Worm (Caenorhabditis elegans): Measurements from ENCODE around the gene clec-126.

Gene clec-126

DNA sequence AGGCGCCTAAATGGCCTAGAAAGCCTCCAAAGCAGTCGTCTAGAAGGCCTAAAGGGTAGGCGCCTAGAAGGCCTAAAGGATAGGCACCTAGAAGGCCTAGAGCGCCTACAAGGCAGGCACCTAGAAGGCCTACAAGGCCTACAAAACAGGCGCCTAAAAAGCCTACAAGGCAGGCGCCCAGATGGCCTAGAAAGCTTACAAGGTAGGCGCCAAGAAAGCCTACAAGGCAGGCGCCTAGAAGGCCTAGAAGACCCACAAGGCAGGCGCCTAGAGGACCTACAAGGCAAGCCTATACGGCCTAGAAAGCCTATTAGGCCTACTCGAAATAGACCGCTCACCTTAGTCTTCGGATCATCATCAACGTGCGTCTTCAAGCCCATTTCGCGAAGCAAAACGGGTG is 17.3 kb upstream of the clec-126 start:
- TF ChIP-seq gei-8 (GFP tag; optimal IDR thresholded peaks at IDR 0.05) = no peak
- peak; percentile 15; the same call in 1 of the 2 replicates for TF ChIP-seq pha-4 (GFP tag; IDR thresholded peaks at IDR 0.05)
- TF ChIP-seq pha-4 (tag; optimal IDR thresholded peaks at IDR 0.05) = no peak
- TF ChIP-seq unc-62 (GFP tag; optimal IDR thresholded peaks at IDR 0.05 in 1 of 2) = peak in 1 of 2 experiments; percentile 67
- TF ChIP-seq unc-62 (tag; optimal IDR thresholded peaks at IDR 0.05) = no peak
- TF ChIP-seq egl-43 (GFP tag; IDR thresholded peaks at IDR 0.05) = peak; percentile 61; the same call in 1 of the 2 replicates
- no peak for TF ChIP-seq nhr-77 (tag; optimal IDR thresholded peaks at IDR 0.05)
- 0 out of 2 replicates have a peak, but pooled peaks have one; percentile 43 for TF ChIP-seq Y105C5A.15 (GFP tag; IDR thresholded peaks at IDR 0.05)
- TF ChIP-seq zip-11 (GFP tag; IDR thresholded peaks at IDR 0.05) = no peak
- TF ChIP-seq aha-1 (tag) = peak; percentile 94

DNA sequence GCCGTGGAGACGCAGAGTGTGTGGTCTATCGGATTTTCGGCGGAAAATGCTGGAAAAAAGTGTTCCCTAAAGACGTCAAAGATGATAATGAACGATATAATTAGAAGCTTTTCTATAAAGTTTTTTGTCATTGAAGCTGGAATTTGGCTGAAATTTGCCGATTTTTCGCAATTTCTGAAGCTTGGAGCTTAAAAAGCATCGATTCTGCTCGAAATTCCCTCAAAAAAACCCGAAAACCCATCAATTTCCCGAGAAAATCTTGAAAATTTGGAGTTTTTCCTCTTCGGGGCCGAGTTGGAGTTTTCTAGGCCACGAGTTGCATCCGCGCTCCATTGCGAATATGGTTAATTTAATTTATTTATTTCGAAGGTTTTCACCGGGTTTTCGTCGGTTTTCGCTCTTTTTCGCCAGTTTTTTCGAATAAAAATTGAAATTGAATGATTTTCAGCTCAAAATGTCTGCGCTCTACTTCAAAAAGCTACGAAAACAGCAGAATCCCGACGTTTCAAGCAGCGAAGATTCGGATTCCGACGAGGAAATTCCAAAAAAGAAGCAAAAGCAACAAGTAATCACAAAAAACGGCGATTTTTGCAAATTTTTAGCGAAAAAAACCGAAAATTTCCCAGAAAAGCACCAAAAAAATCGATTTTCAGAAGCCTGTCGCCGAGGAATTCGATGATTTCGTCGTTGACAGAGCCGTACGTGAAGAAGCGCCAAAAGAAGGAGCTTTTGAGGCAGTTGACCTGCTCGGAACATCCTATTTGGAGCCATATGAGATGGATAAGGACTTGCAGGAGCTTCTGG is 16.6 kb upstream of the clec-126 start, which contains the start of the genes col-71 and Y49F6B.2:
Gene col-71 (minus strand): TSS at position 51 of the 804 bp plus-strand sequence.
Gene Y49F6B.2 (plus strand): TSS at position 449 of the 804 bp plus-strand sequence.
- peak; percentile 15 for TF ChIP-seq hlh-11 (tag; optimal IDR thresholded peaks at IDR 0.05)
- TF ChIP-seq nhr-28 (tag; optimal IDR thresholded peaks at IDR 0.05) = peak; percentile 19
- TF ChIP-seq Y48G9A.11 (GFP tag; IDR thresholded peaks at IDR 0.05) = peak; percentile 85
- TF ChIP-seq nhr-237 (tag; optimal IDR thresholded peaks at IDR 0.05) = no peak
- TF ChIP-seq pha-4 (GFP tag; IDR thresholded peaks at IDR 0.05) = 0 out of 2 replicates have a peak, but pooled peaks have one; percentile 18
- no peak for TF ChIP-seq pha-4 (tag; optimal IDR thresholded peaks at IDR 0.05)
- peak; percentile 65 for TF ChIP-seq mep-1 (tag; optimal IDR thresholded peaks at IDR 0.05)
- peak; percentile 48; the same call in 1 of the 2 replicates for TF ChIP-seq ceh-44 (GFP tag; IDR thresholded peaks at IDR 0.05)
- peak; percentile 66 for TF ChIP-seq dve-1 (tag; optimal IDR thresholded peaks at IDR 0.05; ENCODE audit: insufficient read depth)
- TF ChIP-seq lin-13 (GFP tag; optimal IDR thresholded peaks at IDR 0.05) = peak; percentile 70
- TF ChIP-seq hmg-1.1 (GFP tag; IDR thresholded peaks at IDR 0.05) = 0 out of 2 replicates have a peak, but pooled peaks have one; percentile 36
- TF ChIP-seq fkh-10 (GFP tag; optimal IDR thresholded peaks at IDR 0.05) = peak; percentile 66
- TF ChIP-seq daf-16 (GFP tag; optimal IDR thresholded peaks at IDR 0.05) = no peak
- peak; percentile 12 for TF ChIP-seq daf-16 (tag; optimal IDR thresholded peaks at IDR 0.05)
- peak in 1 of 2 experiments; percentile 86 for TF ChIP-seq hif-1 (tag; optimal IDR thresholded peaks at IDR 0.05)
- TF ChIP-seq F37D6.2 (tag; optimal IDR thresholded peaks at IDR 0.05) = peak; percentile 65
- TF ChIP-seq ceh-28 (tag; optimal IDR thresholded peaks at IDR 0.05) = no peak
- TF ChIP-seq nhr-48 (tag; optimal IDR thresholded peaks at IDR 0.05) = no peak
- peak; percentile 70 for TF ChIP-seq dpl-1 (GFP tag; optimal IDR thresholded peaks at IDR 0.05)
- peak; percentile 78 for TF ChIP-seq rbr-2 (tag; optimal IDR thresholded peaks at IDR 0.05)
- TF ChIP-seq hlh-30 (tag; optimal IDR thresholded peaks at IDR 0.05; ENCODE audit: insufficient read depth) = peak; percentile 22
- TF ChIP-seq arid-1 (GFP tag; conservative IDR thresholded peaks at IDR 0.05) = 0 out of 2 replicates have a peak, but pooled peaks have one; percentile 7
- no peak for TF ChIP-seq tag-97 (GFP tag; IDR thresholded peaks at IDR 0.05)
- peak; percentile 95 for TF ChIP-seq ces-1 (GFP tag; optimal IDR thresholded peaks at IDR 0.05)
- peak; percentile 64; the same call in 1 of the 2 replicates for TF ChIP-seq dmd-9 (GFP tag; IDR thresholded peaks at IDR 0.05)
- TF ChIP-seq ZK337.2 (GFP tag; IDR thresholded peaks at IDR 0.05) = peak; percentile 72
- peak in 1 of 2 experiments; percentile 97 for TF ChIP-seq unc-62 (GFP tag; optimal IDR thresholded peaks at IDR 0.05 in 1 of 2)
- TF ChIP-seq unc-62 (tag; optimal IDR thresholded peaks at IDR 0.05) = no peak
- TF ChIP-seq nhr-102 (tag; optimal IDR thresholded peaks at IDR 0.05) = no peak
- peak; percentile 45 for TF ChIP-seq dmd-6 (GFP tag; IDR thresholded peaks at IDR 0.05)
- peak; percentile 91 for TF ChIP-seq unc-130 (GFP tag; optimal IDR thresholded peaks at IDR 0.05)
- peak; percentile 98 for TF ChIP-seq lin-38 (GFP tag; IDR thresholded peaks at IDR 0.05)
- TF ChIP-seq ctbp-1 (GFP tag; IDR thresholded peaks at IDR 0.05) = 0 out of 2 replicates have a peak, but pooled peaks have one; percentile 49
- peak; percentile 99 for TF ChIP-seq mes-2 (tag; optimal IDR thresholded peaks at IDR 0.05; ENCODE audit: poor library complexity, severe bottlenecking)
- 0 out of 2 replicates have a peak, but pooled peaks have one; percentile 52 for TF ChIP-seq D1046.2 (GFP tag; IDR thresholded peaks at IDR 0.05)
- no peak for TF ChIP-seq snpc-4 (tag; optimal IDR thresholded peaks at IDR 0.05)
- no peak for TF ChIP-seq T26A8.4 (GFP tag; IDR thresholded peaks at IDR 0.05)
- peak; percentile 42; the same call in 1 of the 2 replicates for TF ChIP-seq zfp-3 (GFP tag; conservative IDR thresholded peaks at IDR 0.05)
- peak; percentile 4 for TF ChIP-seq nhr-77 (tag; optimal IDR thresholded peaks at IDR 0.05)
- no peak for TF ChIP-seq R02D3.7 (tag; optimal IDR thresholded peaks at IDR 0.05)
- TF ChIP-seq duxl-1 (tag; optimal IDR thresholded peaks at IDR 0.05; ENCODE audit: poor library complexity) = peak; percentile 67

All from whole organism, L4 larva.